Worm (Caenorhabditis elegans): ENCODE data around the gene R08F11.1.

DNA sequence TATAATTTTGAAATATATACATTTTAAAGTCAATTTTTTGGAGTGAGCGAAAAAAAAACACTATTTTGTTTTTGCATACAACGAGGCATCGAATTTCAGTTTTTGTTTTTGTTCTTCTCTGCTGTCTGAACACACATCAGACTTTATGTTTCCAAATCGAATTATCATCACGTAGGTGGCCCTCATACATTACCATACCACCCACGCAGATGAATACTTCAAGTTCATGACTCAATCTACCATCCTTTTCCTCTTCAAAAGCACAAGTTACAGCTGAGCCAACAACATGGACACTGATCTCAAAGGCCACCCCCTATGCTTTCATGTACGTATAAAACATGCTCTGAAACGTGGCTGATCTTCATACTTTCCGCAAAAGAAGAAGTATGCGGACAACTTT is 5.8 kb upstream of the R08F11.1 start, which contains the start of gene R08F11.7:
- TF ChIP-seq klf-2 (GFP tag; conservative IDR thresholded peaks at IDR 0.05) (no peak), flt-1 (GFP tag; IDR thresholded peaks at IDR 0.05) (no peak), T22C8.4 (GFP tag; IDR thresholded peaks at IDR 0.05) (no peak), cog-1 (tag; optimal IDR thresholded peaks at IDR 0.05) (no peak), tab-1 (GFP tag; IDR thresholded peaks at IDR 0.05) (no peak), ztf-29 (GFP tag; IDR thresholded peaks at IDR 0.05) (no peak), med-1 (GFP tag; optimal IDR thresholded peaks at IDR 0.05; ENCODE audit: insufficient read depth) (no peak), ref-1 (GFP tag; conservative IDR thresholded peaks at IDR 0.05) (no peak)
